Worm (Caenorhabditis elegans) whole organism, L1 larva: Measurements from ENCODE around the gene C52E2.5.
A peak's percentile ranks its signal among the peaks of the same experiment; 100 is the strongest.

ENCODE experiments used
- C04F5.9 ChIP-seq: sonication (generic microtip); optimal IDR thresholded peaks from 2 replicates; lab custom pipeline; 2016; ENCODE audit warnings: missing genetic modification characterization, missing compliant biosample characterization
- ama-1 ChIP-seq: fragments of 150-350 bp; optimal IDR thresholded peaks from 2 replicates; lab custom pipeline; 2014
- blmp-1 ChIP-seq: fragments of 150-350 bp; optimal IDR thresholded peaks from 2 replicates; lab custom pipeline; 2014; ENCODE audit warnings: missing biosample characterization, missing genetic modification characterization
- ceh-63 ChIP-seq: fragments of 200-800 bp; sonication (Bioruptor generic); optimal IDR thresholded peaks from 2 replicates; lab custom pipeline; 2018; ENCODE audit warnings: mild to moderate bottlenecking, missing genetic modification characterization, missing compliant biosample characterization
- ceh-90 ChIP-seq: sonication (generic microtip); optimal IDR thresholded peaks from 2 replicates; lab custom pipeline; 2016; ENCODE audit warnings: missing genetic modification characterization, missing compliant biosample characterization
- dpl-1 ChIP-seq, 3 experiments: fragments of 150-350 bp in 2 of 3; sonication (generic microtip) in 1 of 3; optimal IDR thresholded peaks; 2 replicates each; lab custom pipeline; 2014 to 2017; ENCODE audit warnings: missing biosample characterization in 3 of 3, missing genetic modification characterization in 3 of 3, missing genetic modification reagents in 3 of 3
- dsc-1 ChIP-seq: sonication (generic microtip); optimal IDR thresholded peaks from 2 replicates; lab custom pipeline; 2016; ENCODE audit warnings: mild to moderate bottlenecking, missing genetic modification characterization, missing compliant biosample characterization
- efl-1 ChIP-seq, 4 experiments: fragments of 150-350 bp; optimal IDR thresholded peaks in 3 of 4; peaks in 1 of 4; 1 replicate in 1 of 4; 2 replicates in 3 of 4; lab custom pipeline; 2014; ENCODE audit warnings: missing biosample characterization in 2 of 4, missing genetic modification characterization in 2 of 4, missing genetic modification reagents in 2 of 4
- efl-3 ChIP-seq: fragments of 200-800 bp; sonication (Bioruptor generic); optimal IDR thresholded peaks from 2 replicates; lab custom pipeline; 2018; ENCODE audit warnings: mild to moderate bottlenecking, missing genetic modification characterization, missing compliant biosample characterization
- egl-13 ChIP-seq: sonication (generic microtip); optimal IDR thresholded peaks from 2 replicates; lab custom pipeline; 2016; ENCODE audit warnings: missing genotype, missing genetic modification reagents, missing genetic modification characterization, missing compliant biosample characterization
- elt-2 ChIP-seq: sonication (generic microtip); optimal IDR thresholded peaks from 2 replicates; lab custom pipeline; 2016; ENCODE audit warnings: missing genetic modification characterization, mild to moderate bottlenecking, inconsistent platforms, missing compliant biosample characterization, missing genetic modification reagents
- elt-3 ChIP-seq, 6 experiments: fragments of 150-350 bp in 1 of 6; sonication (generic microtip); optimal IDR thresholded peaks; 2 replicates each; lab custom pipeline; 2017 to 2018; ENCODE audit warnings: missing biosample characterization in 6 of 6, missing genetic modification characterization in 6 of 6, inconsistent platforms in 1 of 6
- fkh-10 ChIP-seq: sonication (generic microtip); optimal IDR thresholded peaks from 2 replicates; lab custom pipeline; 2017; ENCODE audit warnings: missing biosample characterization, missing genetic modification reagents, missing genetic modification characterization
- fkh-4 ChIP-seq: sonication (generic microtip); optimal IDR thresholded peaks from 2 replicates; lab custom pipeline; 2016; ENCODE audit warnings: missing compliant biosample characterization, missing genetic modification characterization, borderline replicate concordance
- hpl-2 ChIP-seq: fragments of 150-350 bp; optimal IDR thresholded peaks from 2 replicates; lab custom pipeline; 2014; ENCODE audit warnings: missing biosample characterization, missing genetic modification reagents, missing genetic modification characterization
- jun-1 ChIP-seq: fragments of 150-350 bp; optimal IDR thresholded peaks from 2 replicates; lab custom pipeline; 2014; ENCODE audit warnings: missing biosample characterization, missing genetic modification reagents, missing genetic modification characterization
- lin-14 ChIP-seq: fragments of 200-800 bp; sonication (Bioruptor generic); optimal IDR thresholded peaks from 2 replicates; lab custom pipeline; 2018; ENCODE audit warnings: mild to moderate bottlenecking, missing genetic modification characterization, moderate library complexity, missing compliant biosample characterization
- lin-35 ChIP-seq, 2 experiments: fragments of 150-350 bp; optimal IDR thresholded peaks; 2 replicates each; lab custom pipeline; 2014; ENCODE audit warnings: missing biosample characterization in 2 of 2, missing genetic modification characterization in 2 of 2, missing genetic modification reagents in 2 of 2
- lin-39 ChIP-seq: fragments of 150-350 bp; optimal IDR thresholded peaks from 2 replicates; lab custom pipeline; 2014; ENCODE audit warnings: missing biosample characterization, missing genetic modification reagents, missing genetic modification characterization
- lsy-2 ChIP-seq, 2 experiments: fragments of 150-350 bp; optimal IDR thresholded peaks; 2 replicates each; lab custom pipeline; 2014; ENCODE audit warnings: missing biosample characterization in 2 of 2, missing genetic modification characterization in 2 of 2
- mdl-1 ChIP-seq, 2 experiments: fragments of 150-350 bp; optimal IDR thresholded peaks; 2 replicates each; lab custom pipeline; 2014 to 2017; ENCODE audit warnings: missing biosample characterization in 2 of 2, missing genetic modification characterization in 2 of 2, inconsistent platforms in 1 of 2
- nhr-19 ChIP-seq: fragments of 200-800 bp; sonication (Bioruptor generic); conservative IDR thresholded peaks from 2 replicates; pipeline ENCODE4 v1.3.6; 2022; ENCODE audit warnings: missing genetic modification characterization, missing compliant biosample characterization
- nhr-20 ChIP-seq: sonication (generic microtip); optimal IDR thresholded peaks from 2 replicates; lab custom pipeline; 2016; ENCODE audit warnings: mild to moderate bottlenecking, missing genetic modification characterization, missing compliant biosample characterization
- nhr-84 ChIP-seq: sonication (generic microtip); optimal IDR thresholded peaks from 2 replicates; lab custom pipeline; 2017; ENCODE audit warnings: missing biosample characterization, missing genetic modification characterization
- nhr-90 ChIP-seq: sonication (generic microtip); optimal IDR thresholded peaks from 2 replicates; lab custom pipeline; 2016; ENCODE audit warnings: mild to moderate bottlenecking, missing genetic modification characterization, missing compliant biosample characterization; ENCODE audit not compliant: poor library complexity
- pax-3 ChIP-seq: fragments of 200-800 bp; sonication (Bioruptor generic); optimal IDR thresholded peaks from 2 replicates; lab custom pipeline; 2018; ENCODE audit warnings: mild to moderate bottlenecking, missing genetic modification characterization, moderate library complexity, missing compliant biosample characterization
- pqm-1 ChIP-seq: sonication (generic microtip); optimal IDR thresholded peaks from 3 replicates; lab custom pipeline; 2017; ENCODE audit warnings: missing biosample characterization, missing genetic modification characterization
- skn-1 ChIP-seq: fragments of 150-350 bp; optimal IDR thresholded peaks from 2 replicates; lab custom pipeline; 2014; ENCODE audit warnings: missing biosample characterization, missing genetic modification characterization
- sox-4 ChIP-seq: sonication (generic microtip); optimal IDR thresholded peaks from 2 replicates; lab custom pipeline; 2016; ENCODE audit warnings: missing genetic modification characterization, missing compliant biosample characterization
- swsn-7 ChIP-seq: sonication (generic microtip); optimal IDR thresholded peaks from 2 replicates; lab custom pipeline; 2016; ENCODE audit warnings: missing genetic modification characterization, missing compliant biosample characterization
- tlp-1 ChIP-seq: fragments of 150-350 bp; optimal IDR thresholded peaks from 2 replicates; lab custom pipeline; 2014; ENCODE audit warnings: missing biosample characterization, missing genetic modification characterization
- xbp-1 ChIP-seq: sonication (generic microtip); optimal IDR thresholded peaks from 2 replicates; lab custom pipeline; 2016; ENCODE audit warnings: missing genetic modification characterization, missing compliant biosample characterization

The C52E2.5 gene

DNA sequence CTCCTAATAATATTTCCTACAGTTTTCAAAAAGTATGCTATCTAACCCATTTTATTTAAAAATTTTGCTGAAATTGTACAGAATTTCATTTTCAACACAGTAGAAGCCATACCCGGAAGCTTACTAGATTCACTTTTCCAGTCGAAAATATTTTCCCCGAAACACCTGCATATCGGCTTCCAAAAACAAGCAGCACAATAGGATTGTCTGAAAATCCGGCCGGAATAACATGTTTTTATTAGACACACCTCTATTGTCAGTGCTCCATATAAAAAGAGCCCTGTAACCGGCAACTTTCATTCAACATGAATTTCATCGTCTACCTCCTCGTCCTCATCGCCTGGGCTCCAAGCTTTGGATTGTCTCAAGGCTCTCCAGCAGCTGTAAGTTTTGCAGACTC lies 9.8 kb upstream of the C52E2.5 start, which contains the start of gene C52E2.2:
C52E2.2 (plus strand) TSS at position 301 of the 400 bp plus-strand sequence.
- no peak for TF ChIP-seq sox-4 (tag; lab: Kevin White, UChicago)
- TF ChIP-seq xbp-1 (tag; lab: Kevin White, UChicago), result no peak

DNA sequence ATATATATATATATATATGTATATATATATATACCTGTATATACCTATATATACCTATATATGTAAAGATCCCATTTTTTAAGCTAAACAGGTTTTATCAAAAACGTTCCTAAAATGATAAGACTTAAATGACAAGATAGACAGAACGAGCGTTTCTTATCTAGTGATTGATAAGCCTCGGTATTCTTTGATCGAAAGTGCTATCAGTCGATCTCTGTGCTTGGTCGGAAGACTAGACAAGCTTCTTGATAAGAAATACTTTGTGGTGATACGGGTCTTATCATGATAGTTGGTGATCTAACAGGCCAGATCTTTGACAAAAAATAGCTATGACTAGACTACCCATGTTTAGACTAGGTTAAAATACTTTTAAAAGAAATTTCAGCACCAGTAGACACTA lies 9.0 kb upstream of the C52E2.5 start:
- TF ChIP-seq lin-14, result peak; percentile 68
- peak; percentile 92 for TF ChIP-seq pqm-1 (tag; lab: Kevin White, UChicago)
- peak; percentile 48 for TF ChIP-seq nhr-90 (tag; lab: Kevin White, UChicago)
- no peak for TF ChIP-seq nhr-84
- TF ChIP-seq blmp-1 (tag; lab: Kevin White, UChicago), result peak; percentile 40
- TF ChIP-seq pax-3 (tag; lab: Kevin White, UChicago), result peak; percentile 30
- no peak for TF ChIP-seq efl-1 (optimal IDR thresholded peaks at IDR 0.05; lab: Kevin White, UChicago)
- peak in 1 of 2 experiments; percentile 35 for TF ChIP-seq efl-1 (GFP tag; optimal IDR thresholded peaks at IDR 0.05 in 1 of 2; lab: Kevin White, UChicago)
- TF ChIP-seq mdl-1 (tag; optimal IDR thresholded peaks at IDR 0.05; lab: Kevin White, UChicago), result peak in 1 of 2 experiments; percentile 7
- TF ChIP-seq C04F5.9 (tag; lab: Kevin White, UChicago), result no peak
- peak; percentile 100 for TF ChIP-seq elt-2
- peak in 1 of 2 experiments; percentile 34 for TF ChIP-seq lsy-2 (tag; optimal IDR thresholded peaks at IDR 0.05; lab: Kevin White, UChicago)
- peak in 1 of 2 experiments; percentile 40 for TF ChIP-seq lin-35 (GFP tag; optimal IDR thresholded peaks at IDR 0.05; lab: Kevin White, UChicago)
- no peak for TF ChIP-seq ceh-90 (tag; lab: Kevin White, UChicago)
- TF ChIP-seq jun-1 (tag; lab: Kevin White, UChicago), result peak; percentile 92
- peak in 2 of 6 experiments; percentile 68 to 69 for TF ChIP-seq elt-3 (tag; optimal IDR thresholded peaks at IDR 0.05; lab: Kevin White, UChicago)
- peak; percentile 58 for TF ChIP-seq nhr-20 (tag; lab: Kevin White, UChicago)
- TF ChIP-seq lin-39 (tag; lab: Kevin White, UChicago), result no peak
- TF ChIP-seq tlp-1 (tag; lab: Kevin White, UChicago), result peak; percentile 84
- peak; percentile 43; the same call in 1 of the 2 replicates for TF ChIP-seq nhr-19 (GFP tag; lab: Robert Waterston, UW)
- no peak for TF ChIP-seq ceh-63
- TF ChIP-seq efl-3 (GFP tag; lab: Kevin White, UChicago), result no peak
- no peak for TF ChIP-seq egl-13 (tag; lab: Kevin White, UChicago)
- TF ChIP-seq, all 84 proteins: peak for 15

DNA sequence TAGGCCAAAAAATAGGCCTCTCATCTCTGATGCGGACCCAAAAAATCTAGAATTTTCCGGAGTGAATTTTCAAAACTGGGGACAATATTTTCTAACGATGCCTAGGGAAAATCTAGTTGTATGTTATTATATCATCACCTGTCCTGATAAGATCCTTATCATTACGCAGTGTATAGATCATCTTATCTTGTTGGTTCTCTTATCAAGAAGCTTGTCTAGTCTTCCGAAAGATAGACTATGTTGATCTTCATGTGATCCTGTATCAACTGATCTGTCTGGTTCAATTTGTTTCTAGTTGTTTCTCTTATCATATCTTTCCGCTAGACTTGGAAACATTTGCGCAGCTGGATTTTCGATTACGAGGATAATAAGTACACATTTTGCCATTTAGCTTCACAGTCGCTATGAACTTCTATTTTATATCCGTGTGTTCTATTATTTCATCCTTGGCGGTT lies 8.1 kb upstream of the C52E2.5 start, which contains the start of gene C52E2.3:
C52E2.3 (plus strand) TSS at position 405 of the 455 bp plus-strand sequence.
- TF ChIP-seq blmp-1 (tag; lab: Kevin White, UChicago) (peak; percentile 26), dpl-1 (GFP tag; optimal IDR thresholded peaks at IDR 0.05; lab: Kevin White, UChicago) (no peak), elt-3 (tag; optimal IDR thresholded peaks at IDR 0.05; lab: Kevin White, UChicago) (peak in 5 of 6 experiments; percentile 56 to 80 (median 70)), lin-39 (tag; lab: Kevin White, UChicago) (no peak), elt-2 (peak; percentile 81)

- TF ChIP-seq dsc-1 (tag; lab: Kevin White, UChicago) (no peak), skn-1 (tag; lab: Kevin White, UChicago) (no peak), hpl-2 (no peak), fkh-4 (tag; lab: Kevin White, UChicago) (no peak), ama-1 (lab: Kevin White, UChicago) (no peak), elt-3 (tag; optimal IDR thresholded peaks at IDR 0.05; lab: Kevin White, UChicago) (no peak), swsn-7 (tag; lab: Kevin White, UChicago) (no peak), fkh-10 (GFP tag; lab: Kevin White, UChicago) (no peak), tlp-1 (tag; lab: Kevin White, UChicago) (no peak)
- TF ChIP-seq, all 84 proteins: peak for 0
These were observed 7.6 kb upstream of the C52E2.5 start, which contains the start of gene fbxb-96 for ce11 chrII:1850299-1850698. fbxb-96 (minus strand) TSS chrII:1850399.

- TF ChIP-seq lin-35 (GFP tag; optimal IDR thresholded peaks at IDR 0.05; lab: Kevin White, UChicago) (no peak), efl-1 (optimal IDR thresholded peaks at IDR 0.05; lab: Kevin White, UChicago) (peak in 1 of 2 experiments; percentile 48), efl-1 (GFP tag; optimal IDR thresholded peaks at IDR 0.05 in 1 of 2; lab: Kevin White, UChicago) (no peak)
These were observed 5.4 kb upstream of the C52E2.5 start, which contains the start of gene fbxb-97 for ce11 chrII:1848109-1848508. fbxb-97 (minus strand) TSS chrII:1848161.
